Fruit fly (Drosophila melanogaster) whole organism, prepupa: Measurements from ENCODE around the gene CG6638.

ENCODE experiments used
- CG32006 ChIP-seq: fragments of 200-800 bp; sonication (Bioruptor generic); optimal IDR thresholded peaks from 3 replicates; lab custom pipeline; 2017; ENCODE audit warnings: missing biosample characterization, mild to moderate bottlenecking, missing genetic modification characterization
- CG8319 ChIP-seq: fragments of 200-800 bp; sonication (Bioruptor generic); optimal IDR thresholded peaks from 3 replicates; lab custom pipeline; 2016; ENCODE audit warnings: missing biosample characterization, missing genetic modification characterization
- Ets96B ChIP-seq: fragments of 200-800 bp; optimal IDR thresholded peaks from 2 replicates; lab custom pipeline; 2019; ENCODE audit warnings: missing biosample characterization, mild to moderate bottlenecking, missing genetic modification characterization, moderate library complexity
- Gug ChIP-seq: fragments of 200-800 bp; sonication (Bioruptor generic); IDR thresholded peaks from 2 replicates; pipeline ENCODE4 v1.3.6; 2022; ENCODE audit warnings: missing biosample characterization, missing genetic modification characterization
- cyc ChIP-seq: fragments of 200-800 bp; sonication (Bioruptor generic); optimal IDR thresholded peaks from 3 replicates; lab custom pipeline; 2016; ENCODE audit warnings: missing biosample characterization, missing genetic modification characterization

DNA sequence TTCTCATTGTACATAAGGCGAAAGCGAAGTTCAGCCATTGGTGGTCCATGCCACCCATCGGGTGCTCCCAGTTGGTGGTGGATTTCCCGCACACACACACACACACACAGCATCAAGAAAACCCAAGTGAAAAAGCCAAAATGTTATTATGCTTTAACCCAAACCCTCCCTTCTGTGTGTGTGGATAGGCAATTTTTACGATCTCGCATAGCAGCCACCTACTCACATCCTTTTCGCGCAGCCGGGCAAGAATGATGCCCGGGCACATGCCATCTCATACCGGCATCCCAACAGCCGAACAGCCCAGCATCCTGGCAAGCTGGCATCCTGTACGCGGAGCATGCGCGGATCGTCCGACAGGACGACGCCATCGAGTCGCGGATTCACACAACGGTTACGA is 18.9 kb downstream of the CG6638 start:
- TF ChIP-seq cyc (GFP tag; lab: Kevin White, UChicago) (no peak), Gug (GFP tag; lab: Robert Waterston, UW) (no peak), CG8319 (GFP tag; lab: Kevin White, UChicago) (no peak), CG32006 (GFP tag; lab: Kevin White, UChicago) (no peak), Ets96B (no peak)
